Fruit fly (Drosophila melanogaster) whole organism, adult: ENCODE data around the gene CG15820.

Experiments
- Hr96 ChIP-seq: fragments of 200-800 bp; sonication (Bioruptor generic); optimal IDR thresholded peaks from 2 replicates; lab custom pipeline; 2016; ENCODE audit warnings: missing biosample characterization, missing genetic modification characterization
- Mnt ChIP-seq: fragments of 200-800 bp; sonication (Bioruptor generic); optimal IDR thresholded peaks from 2 replicates; lab custom pipeline; 2016; ENCODE audit warnings: missing biosample characterization, mild to moderate bottlenecking, missing genetic modification characterization
- bab1 ChIP-seq: fragments of 200-800 bp; sonication (Bioruptor generic); optimal IDR thresholded peaks from 3 replicates; lab custom pipeline; 2019; ENCODE audit warnings: missing biosample characterization, mild to moderate bottlenecking, missing genetic modification characterization, moderate library complexity
- cic ChIP-seq: fragments of 200-800 bp; sonication (Bioruptor generic); optimal IDR thresholded peaks from 2 replicates; lab custom pipeline; 2017; ENCODE audit warnings: missing biosample characterization, mild to moderate bottlenecking, missing genetic modification characterization, moderate library complexity
- kay ChIP-seq: fragments of 200-800 bp; sonication (Bioruptor generic); peaks from one replicate; lab custom pipeline; 2016; ENCODE audit warnings: missing biosample characterization, missing genetic modification characterization, borderline replicate concordance
- tj ChIP-seq: fragments of 200-800 bp; sonication (Bioruptor generic); optimal IDR thresholded peaks from 3 replicates; lab custom pipeline; 2017; ENCODE audit warnings: missing biosample characterization, mild to moderate bottlenecking, missing genetic modification characterization, moderate library complexity
- toe ChIP-seq: fragments of 200-800 bp; sonication (Bioruptor generic); optimal IDR thresholded peaks from 2 replicates; lab custom pipeline; 2016; ENCODE audit warnings: missing biosample characterization, missing genetic modification characterization

dm6 chr3L:2147767-2148166 is 26.4 kb downstream of the CG15820 start:
- TF ChIP-seq bab1 (GFP tag; lab: Kevin White, UChicago) (no peak), toe (GFP tag; lab: Kevin White, UChicago) (no peak), Hr96 (GFP tag; lab: Kevin White, UChicago) (no peak), tj (GFP tag; lab: Kevin White, UChicago) (no peak), cic (GFP tag; lab: Kevin White, UChicago) (no peak), kay (GFP tag; lab: Kevin White, UChicago) (no peak), Mnt (GFP tag; lab: Kevin White, UChicago) (no peak)
